Fruit fly (Drosophila melanogaster) whole organism: ENCODE results near the gene CG9444.

ENCODE experiments used
- CG8478 ChIP-seq: fragments of >200 bp; optimal IDR thresholded peaks from 2 replicates; lab custom pipeline; 2018; ENCODE audit warnings: inconsistent platforms
- EcR ChIP-seq, 2 experiments: fragments of >200 bp; optimal IDR thresholded peaks; 2 replicates each; lab custom pipeline; 2017; ENCODE audit warnings: missing biosample characterization in 2 of 2, missing genetic modification characterization in 2 of 2, missing genetic modification reagents in 2 of 2
- pan ChIP-seq: fragments of >200 bp; optimal IDR thresholded peaks from 2 replicates; lab custom pipeline; 2017
- psq ChIP-seq: fragments of >200 bp; optimal IDR thresholded peaks from 2 replicates; lab custom pipeline; 2017
- usp ChIP-seq: fragments of >200 bp; optimal IDR thresholded peaks from 2 replicates; lab custom pipeline; 2017; ENCODE audit warnings: missing biosample characterization, missing genetic modification characterization, mixed read lengths

DNA sequence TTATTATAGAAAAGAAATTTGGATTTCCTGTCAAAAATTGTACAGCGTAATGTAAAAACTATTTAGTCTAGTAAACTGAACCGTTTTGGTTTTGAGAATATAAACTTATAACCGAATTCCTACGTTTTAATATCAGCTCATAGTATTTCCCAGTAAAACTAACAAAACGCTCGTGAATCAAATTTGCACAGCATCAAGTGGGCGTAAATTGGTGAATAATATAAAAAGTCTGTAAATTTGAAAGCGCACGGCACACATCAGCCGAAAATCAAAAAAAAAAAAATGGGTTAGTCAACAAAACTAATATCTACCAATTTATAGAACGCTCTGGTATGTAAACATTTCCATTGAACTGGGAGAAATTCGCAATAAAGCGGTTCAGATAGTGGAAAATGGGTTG, 46.2 kb downstream of the CG9444 start, which contains the start of gene Dh44:
- TF ChIP-seq CG8478 (lab: Kevin White, UChicago) (no peak), psq (lab: Kevin White, UChicago) (no peak), usp (GFP tag; lab: Kevin White, UChicago) (no peak), pan (no peak), EcR (GFP tag; optimal IDR thresholded peaks at IDR 0.05; lab: Kevin White, UChicago) (no peak)
